Worm (Caenorhabditis elegans): Measurements from ENCODE around the gene F17C11.22.

The F17C11.22 gene

DNA sequence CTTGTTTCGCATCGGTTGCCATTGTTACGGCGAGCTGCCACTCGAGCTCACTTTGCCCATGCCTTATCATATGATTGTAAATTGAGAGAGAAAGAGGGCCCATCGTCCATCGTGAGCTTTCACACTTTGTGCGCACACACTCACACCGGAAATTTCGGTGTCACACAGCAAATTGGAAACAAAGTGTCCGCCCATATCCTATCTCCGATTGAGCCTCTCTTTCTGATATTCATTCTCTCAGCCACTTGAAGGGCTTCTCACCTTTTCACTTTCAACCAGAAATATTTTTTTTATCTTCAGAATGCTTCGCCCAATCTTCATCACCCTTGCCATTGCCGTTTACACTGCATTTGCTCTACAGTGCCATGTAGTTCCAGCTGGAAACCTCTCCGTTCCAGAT, 40.5 kb downstream of the F17C11.22 start, which contains the start of gene F58B4.3:
F58B4.3 (plus strand) TSS at position 301 of the 400 bp plus-strand sequence.
- TF ChIP-seq lin-11 (tag; optimal IDR thresholded peaks at IDR 0.05): peak; percentile 39
- no peak for TF ChIP-seq dmd-4 (tag; optimal IDR thresholded peaks at IDR 0.05)

DNA sequence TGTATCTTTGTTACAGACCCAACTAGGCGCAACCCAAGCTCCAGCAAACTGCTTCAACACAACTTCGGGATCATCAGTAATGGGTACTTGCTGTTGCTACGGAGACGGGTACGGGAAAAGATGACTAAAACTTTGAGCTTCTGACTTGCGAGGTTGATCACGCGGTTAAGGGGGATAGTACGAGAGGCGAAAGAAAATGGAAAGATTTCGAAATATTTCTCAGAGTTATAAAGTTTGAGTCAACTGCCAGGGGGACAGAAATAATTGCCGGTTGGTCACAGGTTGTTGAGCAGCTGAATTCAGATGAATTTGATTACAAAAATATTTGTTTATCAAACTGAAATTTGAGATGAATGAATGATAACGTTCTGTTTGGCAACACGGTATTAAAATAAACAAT, 44.3 kb downstream of the F17C11.22 start:
- peak; percentile 35 for TF ChIP-seq lin-11 (tag; optimal IDR thresholded peaks at IDR 0.05)
- no peak for TF ChIP-seq nhr-12 (tag; optimal IDR thresholded peaks at IDR 0.05)

ce11 chrV:10924731-10925130, 45.2 kb downstream of the F17C11.22 start, which contains the start of gene F58B4.6:
F58B4.6 (plus strand) TSS chrV:10925031.
- TF ChIP-seq lin-11 (tag; optimal IDR thresholded peaks at IDR 0.05) (peak; percentile 12), ama-1 (optimal IDR thresholded peaks at IDR 0.05) (no peak), sma-9 (GFP tag; optimal IDR thresholded peaks at IDR 0.05) (no peak), sma-9 (tag; optimal IDR thresholded peaks at IDR 0.05) (no peak), fos-1 (tag; optimal IDR thresholded peaks at IDR 0.05) (no peak), lin-13 (GFP tag; optimal IDR thresholded peaks at IDR 0.05) (no peak), blmp-1 (tag; optimal IDR thresholded peaks at IDR 0.05; ENCODE audit: insufficient read depth) (no peak)

ce11 chrV:10923229-10923628, 46.7 kb downstream of the F17C11.22 start, which contains the start of gene F58B4.7:
F58B4.7 (minus strand) TSS chrV:10923329.
- TF ChIP-seq elt-1 (tag; optimal IDR thresholded peaks at IDR 0.05) (no peak), sem-4 (tag; optimal IDR thresholded peaks at IDR 0.05) (no peak), ZK546.5 (tag; optimal IDR thresholded peaks at IDR 0.05) (no peak), lin-11 (tag; optimal IDR thresholded peaks at IDR 0.05) (no peak), ceh-82 (tag; optimal IDR thresholded peaks at IDR 0.05) (no peak)

DNA sequence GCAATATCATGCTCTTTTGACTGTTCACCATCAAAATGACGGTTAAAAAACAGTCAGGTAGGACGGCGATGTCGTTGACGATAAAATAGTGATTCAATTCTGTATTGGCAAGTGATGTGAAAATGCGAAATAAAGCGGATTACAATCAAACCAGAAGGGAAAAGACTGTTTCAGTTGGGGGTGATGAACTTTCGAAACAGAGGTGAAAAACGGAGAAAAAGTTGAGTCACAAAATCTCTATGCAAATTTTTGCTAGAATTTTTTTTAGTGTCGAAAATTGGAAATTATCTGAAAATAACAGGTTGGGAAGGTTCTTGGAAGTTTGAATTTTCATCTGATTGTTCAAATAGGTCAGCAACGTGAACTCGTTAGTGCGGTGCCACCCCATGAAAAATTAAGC, 48.2 kb downstream of the F17C11.22 start, which contains the start of gene nas-31:
nas-31 (minus strand) TSS at position 101 of the 400 bp plus-strand sequence.
- no peak for TF ChIP-seq R02D3.7 (tag; optimal IDR thresholded peaks at IDR 0.05)
- TF ChIP-seq ceh-82 (tag; optimal IDR thresholded peaks at IDR 0.05): no peak
- TF ChIP-seq ztf-4 (tag; optimal IDR thresholded peaks at IDR 0.05): no peak
- no peak for TF ChIP-seq nhr-23 (tag; optimal IDR thresholded peaks at IDR 0.05)
- TF ChIP-seq snpc-4 (tag; optimal IDR thresholded peaks at IDR 0.05): no peak
- TF ChIP-seq nhr-10 (tag; optimal IDR thresholded peaks at IDR 0.05): no peak
- no peak for TF ChIP-seq ceh-16 (tag; optimal IDR thresholded peaks at IDR 0.05)
- TF ChIP-seq crh-2 (tag; optimal IDR thresholded peaks at IDR 0.05): no peak
- TF ChIP-seq F13H6.1 (tag; optimal IDR thresholded peaks at IDR 0.05): no peak
- no peak for TF ChIP-seq nhr-12 (tag; optimal IDR thresholded peaks at IDR 0.05)
- TF ChIP-seq nhr-11 (tag; optimal IDR thresholded peaks at IDR 0.05): no peak

ce11 chrV:10918373-10918772, 51.6 kb downstream of the F17C11.22 start, which contains the start of gene F58B4.2:
F58B4.2 (minus strand) TSS chrV:10918473.
- TF ChIP-seq nhr-77 (tag; optimal IDR thresholded peaks at IDR 0.05) (no peak), sma-3 (GFP tag; optimal IDR thresholded peaks at IDR 0.05) (no peak), R02D3.7 (tag; optimal IDR thresholded peaks at IDR 0.05) (no peak), sem-4 (tag; optimal IDR thresholded peaks at IDR 0.05) (no peak), nhr-25 (tag; optimal IDR thresholded peaks at IDR 0.05) (no peak), nhr-237 (tag; optimal IDR thresholded peaks at IDR 0.05) (no peak), peb-1 (tag; optimal IDR thresholded peaks at IDR 0.05) (no peak), mbf-1 (tag; optimal IDR thresholded peaks at IDR 0.05) (no peak), nhr-23 (tag; optimal IDR thresholded peaks at IDR 0.05) (no peak)

Measured in whole organism, L2 larva.